Worm (Caenorhabditis elegans) whole organism, mixed stage, embryonic: ENCODE results near the gene tbg-1.

Experiments
- lin-32 ChIP-seq: fragments of 200-800 bp; sonication (Bioruptor generic); optimal IDR thresholded peaks from 2 replicates; lab custom pipeline; 2018; ENCODE audit warnings: mild to moderate bottlenecking, missing genetic modification characterization, missing compliant biosample characterization
- ztf-11 ChIP-seq: fragments of 150-350 bp; optimal IDR thresholded peaks from 2 replicates; lab custom pipeline; 2014; ENCODE audit warnings: missing biosample characterization, missing genetic modification characterization

DNA sequence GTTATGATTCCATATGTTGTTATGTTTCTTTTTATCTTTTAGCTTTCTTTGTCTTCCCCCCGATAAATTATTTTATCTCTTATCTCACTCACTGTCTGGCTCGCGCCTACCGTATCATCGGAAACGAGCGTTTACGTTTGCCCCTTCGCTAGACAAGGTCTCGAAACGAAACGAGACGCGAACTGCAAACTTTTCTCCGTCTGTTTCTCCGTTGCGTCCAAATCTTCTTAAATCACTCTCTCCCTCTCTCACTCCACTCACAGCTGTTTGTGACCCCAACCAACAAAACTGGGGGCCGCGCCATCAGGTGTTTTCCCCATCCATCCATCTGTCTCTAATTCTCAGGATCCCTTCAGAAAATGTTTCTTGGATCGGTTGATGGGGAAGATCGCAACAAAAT, 8.8 kb downstream of the tbg-1 start:
- no peak for TF ChIP-seq ztf-11 (tag; lab: Kevin White, UChicago)
- TF ChIP-seq lin-32 = no peak
